Worm (Caenorhabditis elegans): ENCODE data around the gene ppm-1.A.

DNA sequence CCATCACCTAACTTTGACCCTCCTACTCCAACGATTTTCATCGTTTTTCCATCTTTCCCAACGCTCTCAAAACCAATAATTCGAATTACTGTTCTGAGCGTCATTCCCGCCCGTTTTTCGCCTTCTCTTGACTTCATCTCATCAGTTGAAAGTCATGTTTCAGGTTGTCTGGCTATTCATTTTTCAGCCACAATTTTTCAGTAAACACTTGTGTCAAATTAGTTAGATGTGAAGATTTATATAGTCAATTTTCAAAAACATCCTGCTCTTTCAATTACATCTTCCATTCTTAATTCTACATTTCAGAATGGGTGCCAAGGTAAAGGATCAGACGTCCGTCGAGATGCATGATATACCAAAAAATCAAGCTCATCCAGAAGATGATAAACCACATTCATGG is 36.4 kb upstream of the ppm-1.A start, which contains the start of gene del-6:
- no peak for TF ChIP-seq pax-1 (tag; optimal IDR thresholded peaks at IDR 0.05)
- no peak for TF ChIP-seq ztf-16 (tag; optimal IDR thresholded peaks at IDR 0.05)
